Worm (Caenorhabditis elegans): ENCODE data around the gene F13H8.2.

DNA sequence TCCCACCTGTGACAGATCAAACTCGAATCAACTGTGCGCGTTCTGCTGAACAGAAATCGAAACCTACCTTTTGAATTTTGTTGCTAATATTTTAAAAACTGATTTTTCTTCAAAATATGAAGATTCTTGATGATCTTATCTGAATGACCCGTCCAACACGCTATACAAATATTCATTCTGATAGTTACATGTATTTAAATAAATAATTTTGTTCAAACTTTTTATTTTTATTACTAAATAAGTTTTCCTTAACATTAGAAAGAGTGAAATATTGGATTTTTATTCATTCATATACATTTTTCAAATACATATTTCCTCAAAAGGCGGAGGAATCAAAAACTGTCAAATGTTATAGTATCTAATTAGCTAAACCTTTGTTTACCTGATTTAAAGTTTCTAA, 2.2 kb upstream of the F13H8.2 start, which contains the start of gene F13H8.8:
- no peak for TF ChIP-seq him-1 (tag; optimal IDR thresholded peaks at IDR 0.05)
- no peak for TF ChIP-seq dao-5 (tag; optimal IDR thresholded peaks at IDR 0.05)
- TF ChIP-seq W03F9.2 (tag; optimal IDR thresholded peaks at IDR 0.05): no peak

Measured in whole organism, L4/young adult.